Fruit fly (Drosophila melanogaster): ENCODE data around the gene Creld.

DNA sequence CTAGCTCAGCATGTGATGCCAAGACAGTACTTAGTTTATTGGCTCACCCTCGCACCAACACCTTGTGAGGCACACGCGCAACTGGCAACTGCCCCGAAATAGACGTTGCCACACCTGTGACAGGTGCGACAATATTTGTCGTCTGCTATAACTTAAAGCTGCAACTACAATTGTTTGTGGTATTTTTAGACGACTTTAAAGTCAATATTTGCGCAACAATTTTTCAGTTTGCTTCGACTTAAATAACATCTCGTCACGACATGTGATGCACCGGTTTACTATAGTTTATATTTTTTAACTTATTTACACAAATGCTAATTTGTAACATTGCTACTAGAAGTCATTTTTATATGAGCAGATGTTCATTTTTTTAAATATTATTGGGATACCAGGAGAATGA lies 21.0 kb upstream of the Creld start:
- TF ChIP-seq CTCF (optimal IDR thresholded peaks at IDR 0.05), result no peak
- no peak for TF ChIP-seq CG8478 (optimal IDR thresholded peaks at IDR 0.05)
